Worm (Caenorhabditis elegans) whole organism, young adult: ENCODE results near the gene K11E4.6.

Experiments
- F33H1.4 ChIP-seq: fragments of 200-800 bp; sonication (Bioruptor generic); IDR thresholded peaks from 2 replicates; pipeline ENCODE4 v1.3.6; 2022; ENCODE audit warnings: missing genetic modification reagents, missing genetic modification characterization, missing compliant biosample characterization
- F57C9.4 ChIP-seq: sonication (generic microtip); optimal IDR thresholded peaks from 2 replicates; lab custom pipeline; 2017; ENCODE audit warnings: mild to moderate bottlenecking, missing genetic modification characterization, missing compliant biosample characterization
- K12H6.12 ChIP-seq: fragments of 200-800 bp; sonication (Bioruptor generic); optimal IDR thresholded peaks from 2 replicates; lab custom pipeline; 2018; ENCODE audit warnings: mild to moderate bottlenecking, missing genetic modification characterization, missing compliant biosample characterization
- ceh-79 ChIP-seq: sonication (generic microtip); optimal IDR thresholded peaks from 2 replicates; lab custom pipeline; 2017; ENCODE audit warnings: mild to moderate bottlenecking, missing genetic modification characterization, missing compliant biosample characterization
- efl-1 ChIP-seq: fragments of 150-350 bp; optimal IDR thresholded peaks from 2 replicates; lab custom pipeline; 2014; ENCODE audit warnings: missing biosample characterization, missing genetic modification reagents, missing genetic modification characterization
- egl-18 ChIP-seq: fragments of 200-800 bp; sonication (Bioruptor generic); IDR thresholded peaks from 2 replicates; pipeline ENCODE4 v1.3.6; 2022; ENCODE audit warnings: missing genetic modification reagents, missing genetic modification characterization, missing compliant biosample characterization
- mel-28 ChIP-seq: sonication (generic microtip); optimal IDR thresholded peaks from 2 replicates; lab custom pipeline; 2016; ENCODE audit warnings: borderline replicate concordance, mild to moderate bottlenecking, missing genetic modification characterization, missing compliant biosample characterization
- snpc-4 ChIP-seq, 5 experiments: fragments of 150-350 bp in 1 of 5; sonication (generic microtip) in 4 of 5; optimal IDR thresholded peaks; 2 replicates each; lab custom pipeline; 2014 to 2018; ENCODE audit warnings: missing genetic modification characterization in 5 of 5, missing biosample characterization in 3 of 5, antibody characterized with exemption in 2 of 5, mild to moderate bottlenecking in 2 of 5, missing compliant biosample characterization in 2 of 5, missing genotype in 2 of 5, moderate library complexity in 2 of 5, missing genetic modification reagents in 1 of 5
- unc-62 ChIP-seq: fragments of 150-350 bp; optimal IDR thresholded peaks from 2 replicates; lab custom pipeline; 2014; ENCODE audit warnings: missing biosample characterization, missing genetic modification reagents, missing genetic modification characterization

ce11 chrX:13745558-13745957 is 21.1 kb downstream of the K11E4.6 start:
- no peak for TF ChIP-seq ceh-79 (tag; lab: Kevin White, UChicago)
- no peak for TF ChIP-seq F33H1.4 (GFP tag; lab: Robert Waterston, UW)
- no peak for TF ChIP-seq egl-18 (GFP tag; lab: Robert Waterston, UW)
- no peak for TF ChIP-seq efl-1 (GFP tag; lab: Kevin White, UChicago)
- TF ChIP-seq snpc-4 (GFP tag; optimal IDR thresholded peaks at IDR 0.05; lab: Kevin White, UChicago), result no peak
- no peak for TF ChIP-seq snpc-4 (tag; optimal IDR thresholded peaks at IDR 0.05; lab: Kevin White, UChicago)
- TF ChIP-seq K12H6.12 (tag; lab: Kevin White, UChicago), result no peak
- no peak for TF ChIP-seq mel-28 (tag; lab: Kevin White, UChicago)
- no peak for TF ChIP-seq unc-62
- TF ChIP-seq F57C9.4 (tag; lab: Kevin White, UChicago), result no peak
